Fruit fly (Drosophila melanogaster): Measurements from ENCODE around the gene CG10516.

The CG10516 gene

dm6 chr3L:16004401-16005237, 36.6 kb downstream of the CG10516 start, which contains the start of the genes hzg and mRpS31 (continued):
- TF ChIP-seq Kr (GFP tag; optimal IDR thresholded peaks at IDR 0.05) (no peak), da (GFP tag; optimal IDR thresholded peaks at IDR 0.05) (no peak), CG17186 (GFP tag; optimal IDR thresholded peaks at IDR 0.05) (no peak), fd96Cb (tag; optimal IDR thresholded peaks at IDR 0.05) (peak; percentile 45), CG11695 (GFP tag; IDR thresholded peaks at IDR 0.05) (no peak), p53 (GFP tag; optimal IDR thresholded peaks at IDR 0.05) (no peak), CG7271 (tag; optimal IDR thresholded peaks at IDR 0.05) (no peak), Rx (GFP tag; IDR thresholded peaks at IDR 0.05) (no peak), CG30431 (GFP tag; optimal IDR thresholded peaks at IDR 0.05) (no peak), grau (tag; optimal IDR thresholded peaks at IDR 0.05) (peak; percentile 71), CG31224 (GFP tag; IDR thresholded peaks at IDR 0.05) (0 out of 2 replicates have a peak, but pooled peaks have one; percentile 35), en (GFP tag; optimal IDR thresholded peaks at IDR 0.05) (no peak), CG13624 (GFP tag; optimal IDR thresholded peaks at IDR 0.05) (peak; percentile 15), tin (GFP tag; optimal IDR thresholded peaks at IDR 0.05) (peak; percentile 55), inv (GFP tag; IDR thresholded peaks at IDR 0.05; ENCODE audit: partially characterized antibody) (no peak), Elba2 (GFP tag; optimal IDR thresholded peaks at IDR 0.05) (no peak), CG11696 (GFP tag; IDR thresholded peaks at IDR 0.05) (no peak), disco-r (GFP tag; optimal IDR thresholded peaks at IDR 0.05) (no peak), Hr39 (optimal IDR thresholded peaks at IDR 0.05) (no peak), ind (GFP tag; optimal IDR thresholded peaks at IDR 0.05) (peak; percentile 64), scrt (GFP tag; optimal IDR thresholded peaks at IDR 0.05) (peak; percentile 34), ranshi (GFP tag; IDR thresholded peaks at IDR 0.05) (peak; percentile 65; the same call in 1 of the 2 replicates), CG33557 (GFP tag; optimal IDR thresholded peaks at IDR 0.05) (peak; percentile 31), Asciz (GFP tag; optimal IDR thresholded peaks at IDR 0.05) (no peak), CG13123 (GFP tag; optimal IDR thresholded peaks at IDR 0.05) (peak; percentile 4), eyg (GFP tag; optimal IDR thresholded peaks at IDR 0.05) (peak; percentile 24), CG14965 (GFP tag; optimal IDR thresholded peaks at IDR 0.05; ENCODE audit: borderline replicate concordance) (no peak), CG16815 (GFP tag; optimal IDR thresholded peaks at IDR 0.05) (peak; percentile 2), CG7839 (tag; optimal IDR thresholded peaks at IDR 0.05) (peak; percentile 25), CG7556 (GFP tag; optimal IDR thresholded peaks at IDR 0.05) (peak; percentile 40), D (optimal IDR thresholded peaks at IDR 0.05) (no peak), D (GFP tag; optimal IDR thresholded peaks at IDR 0.05) (peak; percentile 26), CG2712 (tag; optimal IDR thresholded peaks at IDR 0.05) (peak; percentile 74), CG10543 (GFP tag; optimal IDR thresholded peaks at IDR 0.05) (no peak), tgo (GFP tag; IDR thresholded peaks at IDR 0.05) (peak; percentile 50; the same call in 2 of the 3 replicates), Tbp (GFP tag; optimal IDR thresholded peaks at IDR 0.05) (no peak), CG4707 (GFP tag; optimal IDR thresholded peaks at IDR 0.05) (no peak), tna (GFP tag; IDR thresholded peaks at IDR 0.05; ENCODE audit: partially characterized antibody) (no peak), pho (GFP tag; optimal IDR thresholded peaks at IDR 0.05) (peak; percentile 60), Doc2 (GFP tag; IDR thresholded peaks at IDR 0.05) (no peak), dmrt11E (tag; optimal IDR thresholded peaks at IDR 0.05) (peak; percentile 39), CG10565 (GFP tag; optimal IDR thresholded peaks at IDR 0.05) (no peak), Vsx1 (GFP tag; optimal IDR thresholded peaks at IDR 0.05) (no peak), sug (tag; optimal IDR thresholded peaks at IDR 0.05) (peak; percentile 67), run (tag; optimal IDR thresholded peaks at IDR 0.05) (no peak), CG6854 (GFP tag; optimal IDR thresholded peaks at IDR 0.05) (no peak), rib (GFP tag; IDR thresholded peaks at IDR 0.05) (peak; percentile 69), CG42726 (GFP tag; IDR thresholded peaks at IDR 0.05; ENCODE audit: partially characterized antibody) (no peak; the same call in 1 of the 2 replicates), CG14860 (GFP tag; IDR thresholded peaks at IDR 0.05; ENCODE audit: partially characterized antibody) (no peak), CHES-1-like (GFP tag; optimal IDR thresholded peaks at IDR 0.05) (peak; percentile 20)

Measured in whole organism, embryonic.